Worm (Caenorhabditis elegans): ENCODE measurements around the gene tmem-231.

ce11 chrIV:8476880-8477279, 50.3 kb downstream of the tmem-231 start, which contains the start of gene spp-10:
- TF ChIP-seq fos-1 (tag; optimal IDR thresholded peaks at IDR 0.05) (no peak), ztf-4 (tag; optimal IDR thresholded peaks at IDR 0.05) (no peak), skn-1 (tag; optimal IDR thresholded peaks at IDR 0.05) (no peak), mdl-1 (tag; optimal IDR thresholded peaks at IDR 0.05) (no peak), elt-3 (tag; optimal IDR thresholded peaks at IDR 0.05) (no peak), nhr-77 (tag; optimal IDR thresholded peaks at IDR 0.05) (no peak), ztf-11 (tag; optimal IDR thresholded peaks at IDR 0.05) (no peak), nhr-11 (tag; optimal IDR thresholded peaks at IDR 0.05) (no peak), nhr-10 (tag; optimal IDR thresholded peaks at IDR 0.05) (no peak), unc-62 (GFP tag; optimal IDR thresholded peaks at IDR 0.05) (no peak), nhr-237 (tag; optimal IDR thresholded peaks at IDR 0.05) (no peak), nhr-25 (tag; optimal IDR thresholded peaks at IDR 0.05) (no peak), lin-39 (tag; optimal IDR thresholded peaks at IDR 0.05) (no peak)
